Fruit fly (Drosophila melanogaster) whole organism, embryonic: ENCODE results near the gene CG5776.
A peak's percentile ranks its signal among the peaks of the same experiment; 100 is the strongest.

Experiments used
- Abd-B ChIP-seq: fragments of 200-800 bp; sonication (Bioruptor generic); optimal IDR thresholded peaks from 2 replicates; lab custom pipeline; 2018; ENCODE audit warnings: missing biosample characterization, mild to moderate bottlenecking, missing genetic modification characterization, moderate library complexity
- Bteb2 ChIP-seq: fragments of 200-800 bp; sonication (Bioruptor generic); optimal IDR thresholded peaks from 2 replicates; lab custom pipeline; 2016; ENCODE audit warnings: missing biosample characterization, missing genetic modification characterization
- CG10147 ChIP-seq: fragments of 200-800 bp; sonication (Bioruptor generic); optimal IDR thresholded peaks from 2 replicates; lab custom pipeline; 2019; ENCODE audit warnings: missing biosample characterization, mild to moderate bottlenecking, missing genetic modification characterization, moderate library complexity
- CG10321 ChIP-seq: fragments of 200-800 bp; sonication (Bioruptor generic); IDR thresholded peaks from 2 replicates; pipeline ENCODE4 v1.3.6; 2022; ENCODE audit warnings: missing biosample characterization, missing genetic modification characterization
- CG11696 ChIP-seq: fragments of 200-800 bp; sonication (Bioruptor generic); IDR thresholded peaks from 2 replicates; pipeline ENCODE4 v1.3.6; 2022; ENCODE audit warnings: missing biosample characterization, missing genetic modification characterization
- CG12104 ChIP-seq: fragments of 200-800 bp; sonication (Bioruptor generic); optimal IDR thresholded peaks from 3 replicates; lab custom pipeline; 2016; ENCODE audit warnings: missing biosample characterization, missing genetic modification characterization
- CG12299 ChIP-seq: fragments of 200-800 bp; sonication (Bioruptor generic); optimal IDR thresholded peaks from 2 replicates; lab custom pipeline; 2018; ENCODE audit warnings: missing biosample characterization, mild to moderate bottlenecking, missing genetic modification characterization
- CG1602 ChIP-seq: fragments of 200-800 bp; sonication (Bioruptor generic); optimal IDR thresholded peaks from 3 replicates; lab custom pipeline; 2016; ENCODE audit warnings: missing biosample characterization, missing genetic modification characterization
- CG1647 ChIP-seq: fragments of 200-800 bp; sonication (Bioruptor generic); optimal IDR thresholded peaks from 3 replicates; lab custom pipeline; 2016; ENCODE audit warnings: missing biosample characterization, missing genetic modification characterization
- CG17361 ChIP-seq: fragments of 200-800 bp; sonication (Bioruptor generic); IDR thresholded peaks from 3 replicates; pipeline ENCODE4 v1.3.6; 2022; ENCODE audit warnings: missing biosample characterization, missing genetic modification characterization
- CG1792 ChIP-seq: fragments of 200-800 bp; sonication (Bioruptor generic); optimal IDR thresholded peaks from 2 replicates; lab custom pipeline; 2016; ENCODE audit warnings: missing biosample characterization, missing genetic modification characterization
- CG30020 ChIP-seq: fragments of 200-800 bp; optimal IDR thresholded peaks from 2 replicates; lab custom pipeline; 2019; ENCODE audit warnings: missing biosample characterization, mild to moderate bottlenecking, missing genetic modification characterization, moderate library complexity
- CG31365 ChIP-seq: fragments of 200-800 bp; sonication (Bioruptor generic); optimal IDR thresholded peaks from 2 replicates; lab custom pipeline; 2018; ENCODE audit warnings: missing biosample characterization, mild to moderate bottlenecking, missing genetic modification characterization
- CG32767 ChIP-seq: fragments of 200-800 bp; sonication (Bioruptor generic); IDR thresholded peaks from 2 replicates; pipeline ENCODE4 v1.3.6; 2022; ENCODE audit warnings: missing biosample characterization, missing genetic modification characterization
- CG4328 ChIP-seq: fragments of 200-800 bp; sonication (Bioruptor generic); optimal IDR thresholded peaks from 3 replicates; lab custom pipeline; 2017; ENCODE audit warnings: missing biosample characterization, missing genetic modification reagents, missing genetic modification characterization
- CG4730 ChIP-seq: fragments of 200-800 bp; sonication (Bioruptor generic); IDR thresholded peaks from 2 replicates; pipeline ENCODE4 v1.3.6; 2022; ENCODE audit warnings: missing biosample characterization, missing genetic modification characterization
- CG4854 ChIP-seq: fragments of 200-800 bp; sonication (Bioruptor generic); optimal IDR thresholded peaks from 2 replicates; lab custom pipeline; 2016; ENCODE audit warnings: missing biosample characterization, missing genetic modification characterization, inconsistent platforms
- CG5953 ChIP-seq: fragments of 200-800 bp; sonication (Bioruptor generic); IDR thresholded peaks from 2 replicates; pipeline ENCODE4 v1.3.6; 2022; ENCODE audit warnings: missing biosample characterization, missing genetic modification characterization
- CG6272 ChIP-seq: fragments of 200-800 bp; sonication (Bioruptor generic); IDR thresholded peaks from 2 replicates; pipeline ENCODE4 v1.3.6; 2022; ENCODE audit warnings: missing biosample characterization, missing genetic modification characterization
- CG6683 ChIP-seq: fragments of 200-800 bp; sonication (Bioruptor generic); optimal IDR thresholded peaks from 2 replicates; lab custom pipeline; 2017; ENCODE audit warnings: missing biosample characterization, mild to moderate bottlenecking, missing genetic modification characterization, missing genetic modification reagents
- CG7372 ChIP-seq: fragments of 200-800 bp; sonication (Bioruptor generic); IDR thresholded peaks from 2 replicates; pipeline ENCODE4 v1.3.6; 2022; ENCODE audit warnings: missing biosample characterization, missing genetic modification characterization
- CG8281 ChIP-seq: fragments of 200-800 bp; sonication (Bioruptor generic); optimal IDR thresholded peaks from 2 replicates; lab custom pipeline; 2018; ENCODE audit warnings: missing biosample characterization, mild to moderate bottlenecking, missing genetic modification characterization, moderate library complexity
- CG8359 ChIP-seq: fragments of 200-800 bp; sonication (Bioruptor generic); optimal IDR thresholded peaks from 2 replicates; lab custom pipeline; 2017; ENCODE audit warnings: missing biosample characterization, mild to moderate bottlenecking, missing genetic modification characterization, borderline replicate concordance
- CG8478 ChIP-seq: fragments of >200 bp; optimal IDR thresholded peaks from 2 replicates; lab custom pipeline; 2018
- CG8765 ChIP-seq: fragments of 200-800 bp; sonication (Bioruptor generic); IDR thresholded peaks from 2 replicates; pipeline ENCODE4 v1.3.6; 2022; ENCODE audit warnings: missing biosample characterization, missing genetic modification characterization
- CG8944 ChIP-seq: fragments of 200-800 bp; sonication (Bioruptor generic); optimal IDR thresholded peaks from 3 replicates; lab custom pipeline; 2016; ENCODE audit warnings: missing biosample characterization, missing genetic modification characterization
- CG9876 ChIP-seq: fragments of 200-800 bp; sonication (Bioruptor generic); optimal IDR thresholded peaks from 2 replicates; lab custom pipeline; 2016; ENCODE audit warnings: missing biosample characterization, missing genetic modification characterization
- GATAe ChIP-seq: fragments of 200-800 bp; sonication (Bioruptor generic); conservative IDR thresholded peaks from 2 replicates; pipeline ENCODE4 v1.3.6; 2022; ENCODE audit warnings: missing biosample characterization, missing genetic modification characterization
- Gsc ChIP-seq: fragments of 200-800 bp; sonication (Bioruptor generic); IDR thresholded peaks from 2 replicates; pipeline ENCODE4 v1.3.6; 2022; ENCODE audit warnings: missing biosample characterization, missing genetic modification characterization
- Hmr ChIP-seq: fragments of 200-800 bp; sonication (Bioruptor generic); optimal IDR thresholded peaks from 3 replicates; lab custom pipeline; 2017; ENCODE audit warnings: mild to moderate bottlenecking, missing biosample characterization, missing genetic modification reagents, missing genetic modification characterization
- Max ChIP-seq: fragments of 200-800 bp; sonication (Bioruptor generic); optimal IDR thresholded peaks from 2 replicates; lab custom pipeline; 2016; ENCODE audit warnings: missing biosample characterization, mild to moderate bottlenecking, missing genetic modification characterization
- NfI ChIP-seq: fragments of 200-800 bp; sonication (Bioruptor generic); optimal IDR thresholded peaks from 3 replicates; lab custom pipeline; 2018; ENCODE audit warnings: missing biosample characterization, mild to moderate bottlenecking, missing genetic modification characterization, moderate library complexity
- Opbp ChIP-seq: fragments of 200-800 bp; sonication (Bioruptor generic); IDR thresholded peaks from 3 replicates; pipeline ENCODE4 v1.3.6; 2022; ENCODE audit warnings: missing biosample characterization, missing genetic modification characterization; ENCODE audit not compliant: partially characterized antibody
- Optix ChIP-seq: fragments of 200-800 bp; sonication (Bioruptor generic); IDR thresholded peaks from 3 replicates; pipeline ENCODE4 v1.3.6; 2022; ENCODE audit warnings: missing biosample characterization, missing genetic modification characterization
- Poxn ChIP-seq: fragments of 200-800 bp; sonication (Bioruptor generic); IDR thresholded peaks from 2 replicates; pipeline ENCODE4 v1.3.6; 2022; ENCODE audit warnings: missing biosample characterization, missing genetic modification characterization
- Ptx1 ChIP-seq: fragments of 200-800 bp; sonication (Bioruptor generic); IDR thresholded peaks from 2 replicates; pipeline ENCODE4 v1.3.6; 2022; ENCODE audit warnings: missing biosample characterization, missing genetic modification characterization
- Rfx ChIP-seq: fragments of 200-800 bp; sonication (Bioruptor generic); IDR thresholded peaks from 2 replicates; pipeline ENCODE4 v1.3.6; 2022; ENCODE audit warnings: missing biosample characterization, missing genetic modification characterization
- ac ChIP-seq: fragments of 200-800 bp; sonication (Bioruptor generic); optimal IDR thresholded peaks from 3 replicates; lab custom pipeline; 2017; ENCODE audit warnings: missing biosample characterization, mild to moderate bottlenecking, missing genetic modification characterization
- ara ChIP-seq: fragments of 200-800 bp; sonication (Bioruptor generic); IDR thresholded peaks from 2 replicates; pipeline ENCODE4 v1.3.6; 2022; ENCODE audit warnings: missing biosample characterization, missing genetic modification characterization
- ash1 ChIP-seq: fragments of 200-800 bp; sonication (Bioruptor generic); optimal IDR thresholded peaks from 2 replicates; lab custom pipeline; 2018; ENCODE audit warnings: missing biosample characterization, mild to moderate bottlenecking, missing genetic modification characterization
- emc ChIP-seq: fragments of 200-800 bp; sonication (Bioruptor generic); optimal IDR thresholded peaks from 2 replicates; lab custom pipeline; 2016; ENCODE audit warnings: missing biosample characterization, missing genetic modification characterization
- gem ChIP-seq: fragments of 200-800 bp; sonication (Bioruptor generic); optimal IDR thresholded peaks from 2 replicates; lab custom pipeline; 2019; ENCODE audit warnings: missing biosample characterization, mild to moderate bottlenecking, missing genetic modification characterization, moderate library complexity
- jumu ChIP-seq: fragments of 200-800 bp; sonication (Bioruptor generic); optimal IDR thresholded peaks from 3 replicates; lab custom pipeline; 2016; ENCODE audit warnings: missing biosample characterization, missing genetic modification characterization
- ranshi ChIP-seq: fragments of 200-800 bp; sonication (Bioruptor generic); IDR thresholded peaks from 2 replicates; pipeline ENCODE4 v1.3.6; 2022; ENCODE audit warnings: missing biosample characterization, missing genetic modification characterization
- salm ChIP-seq: fragments of 200-800 bp; sonication (Bioruptor generic); optimal IDR thresholded peaks from 2 replicates; lab custom pipeline; 2018; ENCODE audit warnings: missing biosample characterization, mild to moderate bottlenecking, missing genetic modification characterization
- sisA ChIP-seq: fragments of 200-800 bp; sonication (Bioruptor generic); IDR thresholded peaks from 2 replicates; pipeline ENCODE4 v1.3.6; 2022; ENCODE audit warnings: missing biosample characterization, missing genetic modification characterization
- so ChIP-seq: fragments of 200-800 bp; sonication (Bioruptor generic); IDR thresholded peaks from 3 replicates; pipeline ENCODE4 v1.3.6; 2022; ENCODE audit warnings: missing biosample characterization, missing genetic modification characterization
- unc-4 ChIP-seq: fragments of 200-800 bp; sonication (Bioruptor generic); IDR thresholded peaks from 2 replicates; pipeline ENCODE4 v1.3.6; 2022; ENCODE audit warnings: missing biosample characterization, missing genetic modification characterization; ENCODE audit not compliant: partially characterized antibody
- vfl ChIP-seq: fragments of 200-800 bp; sonication (Bioruptor generic); optimal IDR thresholded peaks from 2 replicates; lab custom pipeline; 2016; ENCODE audit warnings: missing biosample characterization, missing genetic modification characterization
- vvl ChIP-seq: fragments of 200-800 bp; sonication (Bioruptor generic); IDR thresholded peaks from 2 replicates; pipeline ENCODE4 v1.3.6; 2022; ENCODE audit warnings: missing biosample characterization, missing genetic modification characterization
- zen2 ChIP-seq: fragments of 200-800 bp; sonication (Bioruptor generic); IDR thresholded peaks from 3 replicates; pipeline ENCODE4 v1.3.6; 2022; ENCODE audit warnings: missing biosample characterization, missing genetic modification characterization; ENCODE audit not compliant: partially characterized antibody

The CG5776 gene

dm6 chr2L:12704418-12704920, at the start of gene CG5776, which contains the start of gene spict (continued):
- peak; percentile 89 for TF ChIP-seq Ptx1 (GFP tag; lab: Robert Waterston, UW)
- TF ChIP-seq CG30020 = peak; percentile 58
- peak; percentile 21; the same call in 1 of the 2 replicates for TF ChIP-seq CG5953 (GFP tag; lab: Robert Waterston, UW)
- TF ChIP-seq jumu (GFP tag; lab: Kevin White, UChicago) = no peak
- TF ChIP-seq Max = peak; percentile 52
- TF ChIP-seq CG1602 (GFP tag; lab: Kevin White, UChicago) = peak; percentile 57
- peak; percentile 78; the same call in 1 of the 2 replicates for TF ChIP-seq ranshi (GFP tag; lab: Robert Waterston, UW)
- no peak for TF ChIP-seq unc-4 (GFP tag; lab: Robert Waterston, UW)
- no peak for TF ChIP-seq CG1647 (GFP tag; lab: Kevin White, UChicago)
- TF ChIP-seq ac (GFP tag; lab: Kevin White, UChicago) = no peak
- TF ChIP-seq Optix (GFP tag; lab: Robert Waterston, UW) = peak; percentile 64; the same call in 1 of the 3 replicates
- no peak; the same call in 1 of the 2 replicates for TF ChIP-seq CG32767 (GFP tag; lab: Robert Waterston, UW)
- peak; percentile 25; the same call in 1 of the 2 replicates for TF ChIP-seq Poxn (GFP tag; lab: Robert Waterston, UW)
- TF ChIP-seq CG4854 = no peak
- no peak for TF ChIP-seq Opbp
- peak; percentile 54; the same call in 1 of the 2 replicates for TF ChIP-seq GATAe (GFP tag; lab: Robert Waterston, UW)
- TF ChIP-seq CG31365 (tag; lab: Kevin White, UChicago) = peak; percentile 12
- TF ChIP-seq gem (tag; lab: Kevin White, UChicago) = peak; percentile 90
- peak; percentile 30; the same call in 1 of the 2 replicates for TF ChIP-seq sisA
- peak; percentile 45 for TF ChIP-seq CG10147
- TF ChIP-seq Bteb2 (GFP tag; lab: Kevin White, UChicago) = no peak
- TF ChIP-seq Gsc (GFP tag; lab: Robert Waterston, UW) = no peak
- TF ChIP-seq salm (tag; lab: Kevin White, UChicago) = peak; percentile 38
- no peak for TF ChIP-seq vfl (GFP tag; lab: Kevin White, UChicago)
- peak; percentile 12 for TF ChIP-seq CG9876 (GFP tag; lab: Kevin White, UChicago)
- peak; percentile 46 for TF ChIP-seq CG8944 (GFP tag; lab: Kevin White, UChicago)
- no peak for TF ChIP-seq zen2 (GFP tag; lab: Robert Waterston, UW)
- no peak for TF ChIP-seq CG12104 (GFP tag; lab: Kevin White, UChicago)
- 0 out of 2 replicates have a peak, but pooled peaks have one; percentile 34 for TF ChIP-seq CG10321 (GFP tag; lab: Robert Waterston, UW)
- peak; percentile 72 for TF ChIP-seq CG4730
- TF ChIP-seq so = peak; percentile 57; the same call in 2 of the 3 replicates
- TF ChIP-seq CG8281 (tag; lab: Kevin White, UChicago) = no peak
- TF ChIP-seq CG8765 (GFP tag; lab: Robert Waterston, UW) = peak; percentile 65
- TF ChIP-seq Abd-B (GFP tag; lab: Kevin White, UChicago) = no peak
- peak; percentile 75 for TF ChIP-seq CG17361 (GFP tag; lab: Robert Waterston, UW)
- peak; percentile 63; the same call in 1 of the 2 replicates for TF ChIP-seq ara (GFP tag; lab: Robert Waterston, UW)
- peak; percentile 91 for TF ChIP-seq Hmr
- TF ChIP-seq CG12299 (tag; lab: Kevin White, UChicago) = peak; percentile 70
- TF ChIP-seq Rfx = peak; percentile 92
- TF ChIP-seq CG11696 (GFP tag; lab: Robert Waterston, UW) = 0 out of 2 replicates have a peak, but pooled peaks have one; percentile 25
- no peak for TF ChIP-seq CG8478 (lab: Kevin White, UChicago)
- TF ChIP-seq CG6272 (GFP tag; lab: Robert Waterston, UW) = peak; percentile 79
- no peak for TF ChIP-seq emc (GFP tag; lab: Kevin White, UChicago)
- peak; percentile 31 for TF ChIP-seq CG4328 (GFP tag; lab: Kevin White, UChicago)
- TF ChIP-seq ash1 (GFP tag; lab: Kevin White, UChicago) = no peak
- TF ChIP-seq CG7372 (GFP tag; lab: Robert Waterston, UW) = no peak
- TF ChIP-seq NfI (GFP tag; lab: Kevin White, UChicago) = peak; percentile 88
- TF ChIP-seq CG8359 (GFP tag; lab: Kevin White, UChicago) = no peak
- peak; percentile 14 for TF ChIP-seq CG6683 (GFP tag; lab: Kevin White, UChicago)
- TF ChIP-seq vvl = peak; percentile 85
- TF ChIP-seq CG1792 (GFP tag; lab: Kevin White, UChicago) = no peak
